Fruit fly (Drosophila melanogaster) whole organism: Measurements from ENCODE around the gene TpnC73F.

Experiments used
- CG8478 ChIP-seq: fragments of >200 bp; optimal IDR thresholded peaks from 2 replicates; lab custom pipeline; 2018; ENCODE audit warnings: inconsistent platforms
- Dll ChIP-seq: fragments of >200 bp; optimal IDR thresholded peaks from 2 replicates; lab custom pipeline; 2017
- EcR ChIP-seq, 2 experiments: fragments of >200 bp; optimal IDR thresholded peaks; 2 replicates each; lab custom pipeline; 2017; ENCODE audit warnings: missing biosample characterization in 2 of 2, missing genetic modification characterization in 2 of 2, missing genetic modification reagents in 2 of 2
- pan ChIP-seq: fragments of >200 bp; optimal IDR thresholded peaks from 2 replicates; lab custom pipeline; 2017
- psq ChIP-seq: fragments of >200 bp; optimal IDR thresholded peaks from 2 replicates; lab custom pipeline; 2017
- usp ChIP-seq: fragments of >200 bp; optimal IDR thresholded peaks from 2 replicates; lab custom pipeline; 2017; ENCODE audit warnings: missing biosample characterization, missing genetic modification characterization, mixed read lengths

- TF ChIP-seq Dll = no peak
- TF ChIP-seq EcR (GFP tag; optimal IDR thresholded peaks at IDR 0.05; lab: Kevin White, UChicago) = no peak
- no peak for TF ChIP-seq CG8478 (lab: Kevin White, UChicago)
- no peak for TF ChIP-seq pan
- no peak for TF ChIP-seq usp
- no peak for TF ChIP-seq psq
Measured at dm6 chr3L:17007496-17007895, 38.4 kb upstream of the TpnC73F start.
